Fruit fly (Drosophila melanogaster): ENCODE results near the gene Fdx1.

DNA sequence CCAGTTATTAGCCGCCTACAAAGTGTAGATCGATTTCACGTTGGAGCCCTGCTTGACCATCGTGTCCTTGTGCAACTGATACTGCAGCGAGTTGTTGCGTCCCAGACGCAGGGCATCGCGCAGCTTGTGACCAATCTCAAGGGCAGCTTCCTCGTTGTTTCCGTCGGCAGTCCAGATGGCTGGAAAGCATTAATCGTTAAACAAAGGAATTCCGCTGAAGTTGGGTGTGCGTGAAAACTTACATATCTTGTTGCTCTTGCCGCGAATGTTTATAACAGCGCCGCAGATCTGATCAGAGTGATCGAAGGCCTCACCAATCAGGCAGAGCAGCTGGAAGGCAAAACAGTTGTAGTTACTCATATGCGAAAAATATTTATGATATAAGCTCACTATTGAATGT, 28.8 kb upstream of the Fdx1 start:
- TF ChIP-seq CG9948 (tag; optimal IDR thresholded peaks at IDR 0.05) (no peak), CG13204 (GFP tag; optimal IDR thresholded peaks at IDR 0.05) (no peak), Ets98B (GFP tag; IDR thresholded peaks at IDR 0.05) (no peak), Pif1A (GFP tag; optimal IDR thresholded peaks at IDR 0.05) (no peak)

Data from whole organism, pupa.